Fruit fly (Drosophila melanogaster) whole organism, pupa: ENCODE results near the gene CG43894.

Source experiments
- CG10348 ChIP-seq: fragments of 200-800 bp; sonication (Bioruptor generic); IDR thresholded peaks from 2 replicates; pipeline ENCODE4 v1.3.6; 2022; ENCODE audit warnings: missing biosample characterization, missing genetic modification characterization
- CG12605 ChIP-seq: fragments of 200-800 bp; sonication (Bioruptor generic); IDR thresholded peaks from 2 replicates; pipeline ENCODE4 v1.3.6; 2022; ENCODE audit warnings: missing biosample characterization, missing genetic modification characterization
- CG32121 ChIP-seq: fragments of 200-800 bp; sonication (Bioruptor generic); IDR thresholded peaks from 2 replicates; pipeline ENCODE4 v1.3.6; 2022; ENCODE audit warnings: missing biosample characterization, missing genetic modification characterization
- CG4496 ChIP-seq: fragments of 200-800 bp; sonication (Bioruptor generic); IDR thresholded peaks from 3 replicates; pipeline ENCODE4 v1.3.6; 2022; ENCODE audit warnings: missing biosample characterization, missing genetic modification characterization
- CG8159 ChIP-seq: fragments of 200-800 bp; sonication (Bioruptor generic); optimal IDR thresholded peaks from 3 replicates; lab custom pipeline; 2018; ENCODE audit warnings: missing biosample characterization, mild to moderate bottlenecking, missing genetic modification characterization, moderate library complexity
- CG8301 ChIP-seq: fragments of 200-800 bp; sonication (Bioruptor generic); optimal IDR thresholded peaks from 2 replicates; lab custom pipeline; 2018; ENCODE audit warnings: missing biosample characterization, mild to moderate bottlenecking, missing genetic modification characterization
- CG9948 ChIP-seq: fragments of 200-800 bp; sonication (Bioruptor generic); optimal IDR thresholded peaks from 2 replicates; lab custom pipeline; 2018; ENCODE audit warnings: missing biosample characterization, mild to moderate bottlenecking, missing genetic modification characterization, moderate library complexity
- Pif1A ChIP-seq: fragments of 200-800 bp; sonication (Bioruptor generic); optimal IDR thresholded peaks from 3 replicates; lab custom pipeline; 2016; ENCODE audit warnings: missing biosample characterization, missing genetic modification characterization
- Pif1B ChIP-seq: fragments of 200-800 bp; sonication (Bioruptor generic); optimal IDR thresholded peaks from 3 replicates; lab custom pipeline; 2016; ENCODE audit warnings: missing biosample characterization, missing genetic modification characterization
- gl ChIP-seq: fragments of 200-800 bp; sonication (Bioruptor generic); optimal IDR thresholded peaks from 2 replicates; lab custom pipeline; 2018; ENCODE audit warnings: missing biosample characterization, mild to moderate bottlenecking, missing genetic modification characterization

DNA sequence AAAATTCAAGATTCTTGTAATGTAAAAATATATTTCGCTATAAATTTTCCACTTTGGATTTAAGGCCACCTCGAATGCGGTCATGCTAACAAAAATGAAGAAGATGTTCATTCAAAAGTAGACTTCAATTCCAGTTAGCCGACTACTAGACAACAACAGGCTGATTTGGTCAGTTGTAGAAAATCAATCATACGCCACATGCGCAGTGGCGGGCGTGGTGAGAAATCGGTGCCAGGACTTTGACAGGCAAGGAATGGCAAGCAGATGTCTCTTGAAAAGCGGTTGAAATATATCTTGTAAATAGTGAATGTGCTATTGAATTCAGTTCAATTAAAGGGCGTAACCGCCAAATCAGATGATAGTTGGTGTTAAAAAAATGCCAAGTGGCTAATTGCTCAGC is 36.1 kb upstream of the CG43894 start, which contains the start of gene Ent3:
- TF ChIP-seq CG4496 (GFP tag; lab: Robert Waterston, UW) (no peak), CG8301 (no peak), gl (tag; lab: Kevin White, UChicago) (no peak), CG12605 (GFP tag; lab: Robert Waterston, UW) (no peak), CG10348 (GFP tag; lab: Robert Waterston, UW) (no peak), CG8159 (no peak), Pif1A (GFP tag; lab: Kevin White, UChicago) (no peak), Pif1B (GFP tag; lab: Kevin White, UChicago) (no peak), CG9948 (tag; lab: Kevin White, UChicago) (no peak), CG32121 (GFP tag; lab: Robert Waterston, UW) (no peak)
